Fruit fly (Drosophila melanogaster) whole organism, adult: ENCODE measurements around the gene CG32772.

ENCODE experiments used
- CG14711 ChIP-seq: fragments of 200-800 bp; sonication (Bioruptor generic); optimal IDR thresholded peaks from 2 replicates; lab custom pipeline; 2018; ENCODE audit warnings: missing biosample characterization, mild to moderate bottlenecking, missing genetic modification characterization, moderate library complexity
- CG1620 ChIP-seq: fragments of 200-800 bp; sonication (Bioruptor generic); optimal IDR thresholded peaks from 2 replicates; lab custom pipeline; 2016; ENCODE audit warnings: missing biosample characterization, missing genetic modification characterization
- CG5204 ChIP-seq: fragments of 200-800 bp; sonication (Bioruptor generic); optimal IDR thresholded peaks from 2 replicates; lab custom pipeline; 2016; ENCODE audit warnings: missing biosample characterization, missing genetic modification characterization
- CG7101 ChIP-seq: fragments of 200-800 bp; sonication (Bioruptor generic); optimal IDR thresholded peaks from 2 replicates; lab custom pipeline; 2018; ENCODE audit warnings: missing biosample characterization, mild to moderate bottlenecking, missing genetic modification characterization, moderate library complexity
- Clk ChIP-seq: fragments of 200-800 bp; sonication (Bioruptor generic); optimal IDR thresholded peaks from 2 replicates; lab custom pipeline; 2017; ENCODE audit warnings: missing biosample characterization, missing genetic modification characterization
- Mnt ChIP-seq: fragments of 200-800 bp; sonication (Bioruptor generic); optimal IDR thresholded peaks from 2 replicates; lab custom pipeline; 2016; ENCODE audit warnings: missing biosample characterization, mild to moderate bottlenecking, missing genetic modification characterization
- bab1 ChIP-seq: fragments of 200-800 bp; sonication (Bioruptor generic); optimal IDR thresholded peaks from 3 replicates; lab custom pipeline; 2019; ENCODE audit warnings: missing biosample characterization, mild to moderate bottlenecking, missing genetic modification characterization, moderate library complexity
- cic ChIP-seq: fragments of 200-800 bp; sonication (Bioruptor generic); optimal IDR thresholded peaks from 2 replicates; lab custom pipeline; 2017; ENCODE audit warnings: missing biosample characterization, mild to moderate bottlenecking, missing genetic modification characterization, moderate library complexity
- cnc ChIP-seq, 2 experiments: fragments of >200 bp; optimal IDR thresholded peaks; 2 replicates each; lab custom pipeline; 2017
- kay ChIP-seq: fragments of 200-800 bp; sonication (Bioruptor generic); peaks from one replicate; lab custom pipeline; 2016; ENCODE audit warnings: missing biosample characterization, missing genetic modification characterization, borderline replicate concordance
- ovo ChIP-seq: fragments of 200-800 bp; sonication (Bioruptor generic); optimal IDR thresholded peaks from 2 replicates; lab custom pipeline; 2016; ENCODE audit warnings: missing biosample characterization, missing genetic modification characterization
- tj ChIP-seq: fragments of 200-800 bp; sonication (Bioruptor generic); optimal IDR thresholded peaks from 3 replicates; lab custom pipeline; 2017; ENCODE audit warnings: missing biosample characterization, mild to moderate bottlenecking, missing genetic modification characterization, moderate library complexity

DNA sequence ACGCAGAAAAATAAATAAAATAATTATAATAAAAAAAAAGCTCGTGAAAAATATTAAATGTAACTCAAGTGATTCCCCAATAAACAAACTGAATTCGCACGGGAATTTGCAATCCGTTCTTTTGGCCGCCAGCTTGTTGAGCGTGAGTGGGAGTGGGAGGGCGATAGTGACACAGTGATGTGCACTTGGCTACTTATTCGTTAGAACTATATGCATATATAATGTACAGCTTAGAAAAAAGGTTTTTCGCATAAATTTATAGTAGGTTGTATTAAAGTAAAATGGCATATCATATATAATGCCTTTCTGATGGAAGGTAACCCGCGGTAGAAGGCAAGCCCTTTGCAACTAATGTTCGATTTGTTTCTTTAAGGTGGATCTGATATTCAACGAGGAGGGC, 3.5 kb downstream of the CG32772 start:
- TF ChIP-seq kay = no peak
- TF ChIP-seq CG14711 (tag; lab: Kevin White, UChicago) = no peak
- TF ChIP-seq bab1 = no peak
- TF ChIP-seq ovo = no peak
- TF ChIP-seq CG1620 (GFP tag; lab: Kevin White, UChicago) = no peak
- no peak for TF ChIP-seq cnc (optimal IDR thresholded peaks at IDR 0.05; lab: Kevin White, UChicago)
- no peak for TF ChIP-seq tj (GFP tag; lab: Kevin White, UChicago)
- no peak for TF ChIP-seq Mnt
- no peak for TF ChIP-seq CG7101 (tag; lab: Kevin White, UChicago)
- no peak for TF ChIP-seq CG5204
- no peak for TF ChIP-seq cic (GFP tag; lab: Kevin White, UChicago)
- no peak for TF ChIP-seq Clk (GFP tag; lab: Kevin White, UChicago)
